Worm (Caenorhabditis elegans): ENCODE data around the gene pals-39.

- no peak for TF ChIP-seq nhr-28 (tag; optimal IDR thresholded peaks at IDR 0.05)
- TF ChIP-seq mep-1 (tag; optimal IDR thresholded peaks at IDR 0.05) = no peak
- TF ChIP-seq php-3 (GFP tag; IDR thresholded peaks at IDR 0.05) = no peak
- no peak for TF ChIP-seq pqm-1 (tag; optimal IDR thresholded peaks at IDR 0.05)
- no peak for TF ChIP-seq lim-7 (GFP tag; IDR thresholded peaks at IDR 0.05)
- TF ChIP-seq nhr-102 (tag; optimal IDR thresholded peaks at IDR 0.05) = no peak
- no peak for TF ChIP-seq egl-27 (tag; optimal IDR thresholded peaks at IDR 0.05)
- TF ChIP-seq dmd-6 (GFP tag; IDR thresholded peaks at IDR 0.05) = no peak
- TF ChIP-seq F10B5.3 (tag; optimal IDR thresholded peaks at IDR 0.05) = no peak
- TF ChIP-seq nhr-10 (tag; optimal IDR thresholded peaks at IDR 0.05) = no peak
- no peak for TF ChIP-seq fos-1 (tag; optimal IDR thresholded peaks at IDR 0.05)
- no peak for TF ChIP-seq nhr-25 (tag; optimal IDR thresholded peaks at IDR 0.05; ENCODE audit: borderline replicate concordance, insufficient read depth)
- no peak for TF ChIP-seq ceh-82 (tag; optimal IDR thresholded peaks at IDR 0.05)
- no peak for TF ChIP-seq lsy-2 (tag; optimal IDR thresholded peaks at IDR 0.05)
Measured at ce11 chrV:12462908-12463307, 19.3 kb upstream of the pals-39 start, which contains the start of gene egl-10.

Measured in whole organism, L4 larva.